Worm (Caenorhabditis elegans) whole organism, early embryonic: ENCODE measurements around the gene ZC262.7.

Source experiments
- B0310.2 ChIP-seq: sonication (generic microtip); optimal IDR thresholded peaks from 2 replicates; lab custom pipeline; 2016; ENCODE audit warnings: mild to moderate bottlenecking, missing genetic modification characterization, missing compliant biosample characterization
- F13C5.2 ChIP-seq: sonication (generic microtip); optimal IDR thresholded peaks from 2 replicates; lab custom pipeline; 2017; ENCODE audit warnings: mild to moderate bottlenecking, missing genetic modification characterization, inconsistent platforms, missing compliant biosample characterization
- aly-1 ChIP-seq: sonication (generic microtip); optimal IDR thresholded peaks from 2 replicates; lab custom pipeline; 2016; ENCODE audit warnings: missing genetic modification characterization, missing compliant biosample characterization
- ama-1 ChIP-seq: fragments of 150-350 bp; optimal IDR thresholded peaks from 2 replicates; lab custom pipeline; 2014
- ceh-13 ChIP-seq: fragments of 200-800 bp; sonication (Bioruptor generic); optimal IDR thresholded peaks from 2 replicates; lab custom pipeline; 2018; ENCODE audit warnings: mild to moderate bottlenecking, missing genetic modification characterization, missing compliant biosample characterization
- ceh-36 ChIP-seq: sonication (generic microtip); optimal IDR thresholded peaks from 2 replicates; lab custom pipeline; 2016; ENCODE audit warnings: missing genetic modification characterization, inconsistent platforms, missing compliant biosample characterization
- ets-7 ChIP-seq: sonication (generic microtip); optimal IDR thresholded peaks from 2 replicates; lab custom pipeline; 2016; ENCODE audit warnings: missing genotype, missing genetic modification characterization, missing compliant biosample characterization
- flt-1 ChIP-seq: fragments of 200-800 bp; sonication (Bioruptor generic); IDR thresholded peaks from 2 replicates; pipeline ENCODE4 v1.3.6; 2022; ENCODE audit warnings: missing genetic modification characterization, missing compliant biosample characterization
- hmbx-1 ChIP-seq: sonication (generic microtip); optimal IDR thresholded peaks from 2 replicates; lab custom pipeline; 2016; ENCODE audit warnings: mild to moderate bottlenecking, missing genetic modification characterization, missing compliant biosample characterization
- hmg-4 ChIP-seq: fragments of 200-800 bp; sonication (Bioruptor generic); optimal IDR thresholded peaks from 2 replicates; lab custom pipeline; 2018; ENCODE audit warnings: mild to moderate bottlenecking, missing genetic modification characterization, missing compliant biosample characterization
- hnd-1 ChIP-seq: sonication (generic microtip); optimal IDR thresholded peaks from 2 replicates; lab custom pipeline; 2016; ENCODE audit warnings: missing genetic modification characterization, missing compliant biosample characterization
- pes-1 ChIP-seq: fragments of 200-800 bp; sonication (Bioruptor generic); IDR thresholded peaks from 2 replicates; pipeline ENCODE4 v1.3.6; 2022; ENCODE audit warnings: missing genetic modification reagents, missing genetic modification characterization, missing compliant biosample characterization
- scrt-1 ChIP-seq: fragments of 200-800 bp; sonication (Bioruptor generic); IDR thresholded peaks from 2 replicates; pipeline ENCODE4 v1.3.6; 2022; ENCODE audit warnings: missing genetic modification characterization, missing compliant biosample characterization
- sea-1 ChIP-seq: fragments of 200-800 bp; sonication (Bioruptor generic); conservative IDR thresholded peaks from 2 replicates; pipeline ENCODE4 v1.3.6; 2022; ENCODE audit warnings: missing genetic modification characterization, missing compliant biosample characterization
- tbx-11 ChIP-seq: fragments of 200-800 bp; sonication (Bioruptor generic); IDR thresholded peaks from 2 replicates; pipeline ENCODE4 v1.3.6; 2022; ENCODE audit warnings: missing genetic modification characterization, missing compliant biosample characterization
- tbx-37 ChIP-seq: fragments of 200-800 bp; sonication (Bioruptor generic); conservative IDR thresholded peaks from 2 replicates; pipeline ENCODE4 v1.3.6; 2022; ENCODE audit warnings: missing genetic modification reagents, missing genetic modification characterization, missing compliant biosample characterization
- tra-4 ChIP-seq: sonication (generic microtip); optimal IDR thresholded peaks from 2 replicates; lab custom pipeline; 2017; ENCODE audit warnings: missing genetic modification characterization, missing compliant biosample characterization

Gene ZC262.7

ce11 chrIII:8307356-8307755 is 36.8 kb downstream of the ZC262.7 start, which contains the start of the genes F10E9.7 and F10E9.5:
F10E9.7 (minus strand) TSS chrIII:8307441.
F10E9.5 (plus strand) TSS chrIII:8307592.
- no peak for TF ChIP-seq hnd-1
- TF ChIP-seq ceh-36 (tag; lab: Kevin White, UChicago): no peak
- no peak for TF ChIP-seq ama-1 (lab: Kevin White, UChicago)
- TF ChIP-seq tbx-11 (GFP tag; lab: Robert Waterston, UW): no peak
- TF ChIP-seq tbx-37 (GFP tag; lab: Robert Waterston, UW): peak; percentile 93
- TF ChIP-seq scrt-1 (GFP tag; lab: Robert Waterston, UW): no peak
- TF ChIP-seq ets-7 (tag; lab: Kevin White, UChicago): no peak
- no peak for TF ChIP-seq sea-1 (GFP tag; lab: Robert Waterston, UW)
- no peak for TF ChIP-seq hmbx-1 (tag; lab: Kevin White, UChicago)
- no peak for TF ChIP-seq aly-1
- no peak for TF ChIP-seq ceh-13 (GFP tag; lab: Kevin White, UChicago)
- TF ChIP-seq hmg-4 (GFP tag; lab: Kevin White, UChicago): no peak
- TF ChIP-seq pes-1 (GFP tag; lab: Robert Waterston, UW): peak; percentile 75
- TF ChIP-seq flt-1: no peak
- TF ChIP-seq F13C5.2 (tag; lab: Kevin White, UChicago): no peak
- TF ChIP-seq tra-4: no peak
- TF ChIP-seq B0310.2 (tag; lab: Kevin White, UChicago): no peak

- TF ChIP-seq hnd-1: no peak
- no peak for TF ChIP-seq tbx-11 (GFP tag; lab: Robert Waterston, UW)
- no peak for TF ChIP-seq B0310.2 (tag; lab: Kevin White, UChicago)
- no peak for TF ChIP-seq hmg-4 (GFP tag; lab: Kevin White, UChicago)
- TF ChIP-seq scrt-1 (GFP tag; lab: Robert Waterston, UW): no peak
- no peak for TF ChIP-seq tbx-37 (GFP tag; lab: Robert Waterston, UW)
- TF ChIP-seq sea-1 (GFP tag; lab: Robert Waterston, UW): no peak
- no peak for TF ChIP-seq tra-4
- no peak for TF ChIP-seq aly-1
- TF ChIP-seq F13C5.2 (tag; lab: Kevin White, UChicago): no peak
- no peak for TF ChIP-seq ceh-13 (GFP tag; lab: Kevin White, UChicago)
- TF ChIP-seq ets-7 (tag; lab: Kevin White, UChicago): no peak
- TF ChIP-seq pes-1 (GFP tag; lab: Robert Waterston, UW): no peak
- no peak for TF ChIP-seq ceh-36 (tag; lab: Kevin White, UChicago)
- TF ChIP-seq ama-1 (lab: Kevin White, UChicago): no peak
Measured at ce11 chrIII:8305816-8306215, 38.3 kb downstream of the ZC262.7 start.

ce11 chrIII:8305304-8305703 is 38.8 kb downstream of the ZC262.7 start:
- TF ChIP-seq scrt-1 (GFP tag; lab: Robert Waterston, UW) (no peak), F13C5.2 (tag; lab: Kevin White, UChicago) (no peak), tbx-37 (GFP tag; lab: Robert Waterston, UW) (no peak), hnd-1 (no peak), tbx-11 (GFP tag; lab: Robert Waterston, UW) (no peak), B0310.2 (tag; lab: Kevin White, UChicago) (no peak), hmg-4 (GFP tag; lab: Kevin White, UChicago) (no peak), flt-1 (no peak), ama-1 (lab: Kevin White, UChicago) (no peak), hmbx-1 (tag; lab: Kevin White, UChicago) (no peak), ets-7 (tag; lab: Kevin White, UChicago) (no peak), tra-4 (no peak)

- no peak for TF ChIP-seq aly-1
- no peak for TF ChIP-seq flt-1
- TF ChIP-seq hmbx-1 (tag; lab: Kevin White, UChicago): no peak
- no peak for TF ChIP-seq scrt-1 (GFP tag; lab: Robert Waterston, UW)
- no peak for TF ChIP-seq ets-7 (tag; lab: Kevin White, UChicago)
- TF ChIP-seq tbx-37 (GFP tag; lab: Robert Waterston, UW): no peak
- no peak for TF ChIP-seq B0310.2 (tag; lab: Kevin White, UChicago)
- TF ChIP-seq F13C5.2 (tag; lab: Kevin White, UChicago): no peak
- no peak for TF ChIP-seq ceh-36 (tag; lab: Kevin White, UChicago)
- no peak for TF ChIP-seq ceh-13 (GFP tag; lab: Kevin White, UChicago)
Measured at ce11 chrIII:8303440-8303839, 40.7 kb downstream of the ZC262.7 start.

ce11 chrIII:8300860-8301396 is 43.2 kb downstream of the ZC262.7 start:
- TF ChIP-seq tra-4 (no peak), pes-1 (GFP tag; lab: Robert Waterston, UW) (no peak), flt-1 (no peak), ama-1 (lab: Kevin White, UChicago) (no peak), B0310.2 (tag; lab: Kevin White, UChicago) (no peak), ets-7 (tag; lab: Kevin White, UChicago) (no peak), hnd-1 (no peak), sea-1 (GFP tag; lab: Robert Waterston, UW) (no peak), F13C5.2 (tag; lab: Kevin White, UChicago) (no peak), ceh-13 (GFP tag; lab: Kevin White, UChicago) (no peak), hmbx-1 (tag; lab: Kevin White, UChicago) (no peak)

ce11 chrIII:8299734-8300133 is 44.4 kb downstream of the ZC262.7 start:
- TF ChIP-seq ets-7 (tag; lab: Kevin White, UChicago): no peak
- no peak for TF ChIP-seq ama-1 (lab: Kevin White, UChicago)
- TF ChIP-seq ceh-36 (tag; lab: Kevin White, UChicago): no peak
- TF ChIP-seq hmg-4 (GFP tag; lab: Kevin White, UChicago): no peak
- no peak for TF ChIP-seq B0310.2 (tag; lab: Kevin White, UChicago)
- TF ChIP-seq aly-1: no peak
- no peak for TF ChIP-seq pes-1 (GFP tag; lab: Robert Waterston, UW)
- TF ChIP-seq hmbx-1 (tag; lab: Kevin White, UChicago): no peak
- TF ChIP-seq hnd-1: no peak
- no peak for TF ChIP-seq tbx-11 (GFP tag; lab: Robert Waterston, UW)
- no peak for TF ChIP-seq ceh-13 (GFP tag; lab: Kevin White, UChicago)
- no peak for TF ChIP-seq scrt-1 (GFP tag; lab: Robert Waterston, UW)
- no peak for TF ChIP-seq sea-1 (GFP tag; lab: Robert Waterston, UW)
- TF ChIP-seq tra-4: no peak
- no peak for TF ChIP-seq F13C5.2 (tag; lab: Kevin White, UChicago)
- TF ChIP-seq tbx-37 (GFP tag; lab: Robert Waterston, UW): no peak
- no peak for TF ChIP-seq flt-1
